Fruit fly (Drosophila melanogaster) whole organism, wandering third instar larva: ENCODE measurements around the gene gdl-ORF39.

Source experiments
- CG32264 ChIP-seq: fragments of 200-800 bp; sonication (Bioruptor generic); optimal IDR thresholded peaks from 2 replicates; lab custom pipeline; 2016; ENCODE audit warnings: missing biosample characterization, missing genetic modification characterization
- CG9705 ChIP-seq: fragments of 200-800 bp; sonication (Bioruptor generic); optimal IDR thresholded peaks from 2 replicates; lab custom pipeline; 2018; ENCODE audit warnings: missing biosample characterization, mild to moderate bottlenecking, missing genetic modification characterization
- CrebA ChIP-seq: fragments of 200-800 bp; sonication (Bioruptor generic); optimal IDR thresholded peaks from 2 replicates; lab custom pipeline; 2016; ENCODE audit warnings: missing biosample characterization, mild to moderate bottlenecking, missing genetic modification characterization, borderline replicate concordance
- Hnf4 ChIP-seq: fragments of 200-800 bp; sonication (Bioruptor generic); optimal IDR thresholded peaks from 2 replicates; lab custom pipeline; 2016; ENCODE audit warnings: missing biosample characterization, mild to moderate bottlenecking, missing genetic modification characterization
- N ChIP-seq: fragments of >200 bp; optimal IDR thresholded peaks from 2 replicates; lab custom pipeline; 2018; ENCODE audit warnings: missing biosample characterization, missing external identifiers, missing genetic modification characterization
- br ChIP-seq: fragments of 200-800 bp; sonication (Bioruptor generic); optimal IDR thresholded peaks from 2 replicates; lab custom pipeline; 2016; ENCODE audit warnings: missing biosample characterization, missing genetic modification characterization
- ey ChIP-seq: fragments of 200-800 bp; sonication (Bioruptor generic); optimal IDR thresholded peaks from 2 replicates; lab custom pipeline; 2016; ENCODE audit warnings: missing biosample characterization, missing genetic modification characterization
- fru ChIP-seq: fragments of 200-800 bp; sonication (Bioruptor generic); optimal IDR thresholded peaks from 3 replicates; lab custom pipeline; 2016; ENCODE audit warnings: missing biosample characterization, mild to moderate bottlenecking, missing genetic modification characterization
- jim ChIP-seq: fragments of 175-275, 200-325 bp; sonication (Bioruptor generic); optimal IDR thresholded peaks from 2 replicates; lab custom pipeline; 2016; ENCODE audit warnings: missing biosample characterization, mild to moderate bottlenecking, missing genetic modification characterization
- pan ChIP-seq: fragments of >200 bp; optimal IDR thresholded peaks from 2 replicates; lab custom pipeline; 2017
- psq ChIP-seq: fragments of 200-800 bp; sonication (Bioruptor generic); optimal IDR thresholded peaks from 3 replicates; lab custom pipeline; 2017; ENCODE audit warnings: missing biosample characterization, mild to moderate bottlenecking, missing genetic modification characterization, moderate library complexity
- sage ChIP-seq: fragments of 200-800 bp; sonication (Bioruptor generic); optimal IDR thresholded peaks from 2 replicates; lab custom pipeline; 2016; ENCODE audit warnings: missing biosample characterization, mild to moderate bottlenecking, missing genetic modification characterization
- usp ChIP-seq: fragments of >200 bp; optimal IDR thresholded peaks from 2 replicates; lab custom pipeline; 2017; ENCODE audit warnings: missing biosample characterization, missing genetic modification characterization
- woc ChIP-seq: sonication (Bioruptor generic); optimal IDR thresholded peaks from 2 replicates; lab custom pipeline; 2016; ENCODE audit warnings: missing biosample characterization, mild to moderate bottlenecking, missing genetic modification characterization

dm6 chr3L:15528096-15528495 lies 18.9 kb downstream of the gdl-ORF39 start, which contains the start of gene CG42728:
- TF ChIP-seq fru (GFP tag; lab: Kevin White, UChicago): no peak
- TF ChIP-seq psq (GFP tag; lab: Kevin White, UChicago): no peak
- TF ChIP-seq Hnf4 (GFP tag; lab: Kevin White, UChicago): no peak
- no peak for TF ChIP-seq CG9705 (GFP tag; lab: Kevin White, UChicago)
- TF ChIP-seq usp (GFP tag; lab: Kevin White, UChicago): no peak
- TF ChIP-seq woc (GFP tag; lab: Kevin White, UChicago): no peak
- TF ChIP-seq CG32264 (GFP tag; lab: Kevin White, UChicago): no peak
- TF ChIP-seq N (GFP tag; lab: Kevin White, UChicago): no peak
- no peak for TF ChIP-seq br (GFP tag; lab: Kevin White, UChicago)
- no peak for TF ChIP-seq jim (GFP tag; lab: Kevin White, UChicago)
- TF ChIP-seq CrebA (GFP tag; lab: Kevin White, UChicago): no peak
- no peak for TF ChIP-seq ey (GFP tag; lab: Kevin White, UChicago)
- TF ChIP-seq pan (lab: Kevin White, UChicago): no peak
- TF ChIP-seq sage (GFP tag; lab: Kevin White, UChicago): no peak
